Worm (Caenorhabditis elegans): ENCODE results near the gene hpo-36.
A peak's percentile ranks its signal among the peaks of the same experiment; 100 is the strongest.

The hpo-36 gene

DNA sequence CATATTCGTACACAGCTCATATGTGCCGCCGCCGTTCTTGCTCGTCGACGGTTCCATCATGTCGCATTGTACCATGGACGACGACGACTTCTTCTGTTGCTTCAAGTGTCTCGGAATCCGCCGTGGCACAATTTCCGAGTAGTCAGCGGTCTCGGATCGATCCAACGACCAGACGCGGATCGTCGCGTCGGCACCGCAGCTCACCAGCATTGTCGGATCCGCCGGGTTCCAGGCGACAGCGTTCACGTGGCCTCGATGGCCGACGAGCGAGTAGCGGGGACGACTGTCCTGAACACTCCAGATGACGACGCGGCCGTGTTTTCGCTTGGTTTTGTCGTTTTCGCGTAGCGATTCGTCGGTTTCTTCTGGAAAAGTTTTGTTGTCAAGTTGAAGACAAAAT lies 11.1 kb upstream of the hpo-36 start:
- TF ChIP-seq nhr-42 (GFP tag; IDR thresholded peaks at IDR 0.05), result no peak
- peak; percentile 91 for TF ChIP-seq set-16 (GFP tag; IDR thresholded peaks at IDR 0.05)
- TF ChIP-seq aha-1 (tag), result peak; percentile 28
- TF ChIP-seq Y75B8A.6 (GFP tag; IDR thresholded peaks at IDR 0.05), result no peak
- TF ChIP-seq egl-43 (GFP tag; IDR thresholded peaks at IDR 0.05), result peak; percentile 38; the same call in 1 of the 2 replicates

DNA sequence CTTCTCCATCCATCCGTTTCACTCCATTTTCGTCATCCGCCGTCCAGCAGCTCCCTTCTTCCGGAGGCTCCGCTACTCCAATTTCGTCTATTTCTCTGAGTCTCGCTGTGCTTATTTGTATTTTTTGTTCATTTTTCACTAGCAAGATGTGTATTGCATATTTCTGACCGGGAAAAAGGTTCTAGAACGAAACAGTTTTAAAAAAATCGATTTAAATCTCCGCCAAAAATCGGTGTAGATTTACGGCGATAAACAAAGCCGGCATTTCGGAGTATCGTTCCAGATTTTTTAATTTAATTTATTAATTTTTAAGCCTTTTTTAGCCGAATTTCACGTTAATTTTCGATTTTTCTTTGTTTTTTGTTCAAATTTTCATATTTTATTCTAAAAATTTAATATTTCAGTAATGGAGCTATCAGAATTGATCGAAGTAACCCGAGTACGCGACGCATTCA lies 4.0 kb upstream of the hpo-36 start, which contains the start of gene mtm-9:
TSS of gene mtm-9 (plus strand) at position 405 of the 455 bp plus-strand sequence.
- no peak for TF ChIP-seq daf-16 (GFP tag; optimal IDR thresholded peaks at IDR 0.05)
- peak; percentile 55 for TF ChIP-seq daf-16 (tag; optimal IDR thresholded peaks at IDR 0.05)
- peak in 1 of 2 experiments; percentile 7 for TF ChIP-seq hif-1 (tag; optimal IDR thresholded peaks at IDR 0.05)
- TF ChIP-seq hlh-30 (tag; optimal IDR thresholded peaks at IDR 0.05; ENCODE audit: insufficient read depth), result peak; percentile 42
- peak in 1 of 2 experiments; percentile 60 for TF ChIP-seq lsy-2 (tag; optimal IDR thresholded peaks at IDR 0.05)
- peak; percentile 41 for TF ChIP-seq mes-2 (tag; optimal IDR thresholded peaks at IDR 0.05; ENCODE audit: poor library complexity, severe bottlenecking)
- peak; percentile 56 for TF ChIP-seq aha-1 (tag)
- TF ChIP-seq dve-1 (tag; optimal IDR thresholded peaks at IDR 0.05; ENCODE audit: insufficient read depth), result peak; percentile 31
- TF ChIP-seq R02D3.7 (tag; optimal IDR thresholded peaks at IDR 0.05), result peak; percentile 70
- peak; percentile 93 for TF ChIP-seq dpl-1 (GFP tag; optimal IDR thresholded peaks at IDR 0.05)
- no peak for TF ChIP-seq ceh-28 (tag; optimal IDR thresholded peaks at IDR 0.05)
- TF ChIP-seq gei-8 (GFP tag; optimal IDR thresholded peaks at IDR 0.05), result no peak
- peak in 1 of 2 experiments; percentile 27 for TF ChIP-seq unc-62 (GFP tag; optimal IDR thresholded peaks at IDR 0.05 in 1 of 2)
- TF ChIP-seq unc-62 (tag; optimal IDR thresholded peaks at IDR 0.05), result no peak
- TF ChIP-seq spr-1 (tag; optimal IDR thresholded peaks at IDR 0.05), result no peak

DNA sequence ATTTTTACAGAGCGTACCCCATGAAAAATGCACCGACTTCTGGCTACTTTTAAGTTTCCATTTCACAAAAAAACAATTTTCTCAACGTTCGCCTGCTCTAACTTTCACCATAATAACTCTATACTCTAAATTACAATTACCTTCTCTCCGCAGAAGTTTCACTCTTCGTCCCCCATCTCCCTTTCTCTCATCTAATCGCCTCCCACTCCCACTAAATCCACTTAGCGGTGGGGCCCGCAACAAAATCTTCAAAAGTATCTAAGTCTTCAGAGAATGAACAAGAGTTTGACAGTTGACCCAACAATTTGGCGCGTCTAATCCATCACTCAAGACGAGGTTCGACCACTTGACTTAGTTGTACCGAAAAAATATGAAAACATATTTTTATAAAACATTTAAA lies 793 bp downstream of the hpo-36 start:
- TF ChIP-seq mdl-1 (tag; optimal IDR thresholded peaks at IDR 0.05) (no peak), daf-19 (GFP tag; conservative IDR thresholded peaks at IDR 0.05) (no peak), nhr-48 (tag; optimal IDR thresholded peaks at IDR 0.05) (no peak), tra-1 (GFP tag; IDR thresholded peaks at IDR 0.05) (no peak), egl-43 (GFP tag; IDR thresholded peaks at IDR 0.05) (no peak), duxl-1 (tag; optimal IDR thresholded peaks at IDR 0.05; ENCODE audit: poor library complexity) (no peak), lin-1 (GFP tag; IDR thresholded peaks at IDR 0.05) (no peak), saeg-2 (GFP tag; IDR thresholded peaks at IDR 0.05) (no peak), mep-1 (tag; optimal IDR thresholded peaks at IDR 0.05) (no peak), egl-27 (tag; optimal IDR thresholded peaks at IDR 0.05) (no peak), lin-39 (tag; optimal IDR thresholded peaks at IDR 0.05) (no peak), ceh-82 (tag; optimal IDR thresholded peaks at IDR 0.05) (no peak), dpl-1 (GFP tag; optimal IDR thresholded peaks at IDR 0.05) (no peak), dmd-8 (GFP tag; IDR thresholded peaks at IDR 0.05) (no peak), skn-1 (tag; optimal IDR thresholded peaks at IDR 0.05) (no peak), Y48G9A.11 (GFP tag; IDR thresholded peaks at IDR 0.05) (no peak)

DNA sequence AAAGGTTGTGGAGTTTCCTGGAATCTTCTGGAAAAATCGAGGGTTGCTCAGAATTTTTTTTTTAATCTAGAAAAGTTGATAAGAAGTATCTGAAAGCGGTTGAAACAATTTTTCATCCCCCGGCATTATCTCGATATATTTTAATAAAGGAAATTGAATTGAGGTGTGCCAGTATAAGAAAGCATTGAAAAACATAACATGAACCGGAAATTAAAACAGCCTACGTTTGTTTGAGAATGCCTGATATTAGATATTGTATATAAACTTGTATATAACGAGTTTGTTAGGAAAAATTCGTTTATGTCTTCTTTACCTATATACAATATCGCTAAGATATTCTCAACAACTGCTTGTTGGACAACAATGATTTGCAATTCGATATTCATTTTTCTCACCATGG lies 14.4 kb downstream of the hpo-36 start, which contains the start of gene str-30:
TSS of gene str-30 (plus strand) at position 301 of the 400 bp plus-strand sequence.
- TF ChIP-seq nhr-48 (tag; optimal IDR thresholded peaks at IDR 0.05) (no peak), jun-1 (tag; optimal IDR thresholded peaks at IDR 0.05) (no peak), attf-4 (tag; optimal IDR thresholded peaks at IDR 0.05) (no peak), cey-2 (tag; optimal IDR thresholded peaks at IDR 0.05; ENCODE audit: borderline replicate concordance, insufficient read depth) (no peak), zip-11 (GFP tag; IDR thresholded peaks at IDR 0.05) (no peak), hlh-30 (tag; optimal IDR thresholded peaks at IDR 0.05; ENCODE audit: insufficient read depth) (no peak), zfp-3 (GFP tag; conservative IDR thresholded peaks at IDR 0.05) (no peak), unc-39 (tag; optimal IDR thresholded peaks at IDR 0.05) (no peak), spr-1 (tag; optimal IDR thresholded peaks at IDR 0.05) (no peak), mep-1 (tag; optimal IDR thresholded peaks at IDR 0.05) (no peak), mdt-29 (GFP tag; IDR thresholded peaks at IDR 0.05) (no peak), dmd-6 (GFP tag; IDR thresholded peaks at IDR 0.05) (no peak), ctbp-1 (GFP tag; IDR thresholded peaks at IDR 0.05) (no peak), pha-4 (GFP tag; IDR thresholded peaks at IDR 0.05) (no peak), pha-4 (tag; optimal IDR thresholded peaks at IDR 0.05) (no peak), lin-1 (GFP tag; IDR thresholded peaks at IDR 0.05) (no peak), lin-39 (tag; optimal IDR thresholded peaks at IDR 0.05) (no peak), F10B5.3 (tag; optimal IDR thresholded peaks at IDR 0.05) (no peak), F37D6.2 (tag; optimal IDR thresholded peaks at IDR 0.05) (no peak)
